Fruit fly (Drosophila melanogaster) whole organism: Measurements from ENCODE around the gene CG15201.

Experiments
- CG8478 ChIP-seq: fragments of >200 bp; optimal IDR thresholded peaks from 2 replicates; lab custom pipeline; 2018; ENCODE audit warnings: inconsistent platforms
- Dll ChIP-seq: fragments of >200 bp; optimal IDR thresholded peaks from 2 replicates; lab custom pipeline; 2017
- EcR ChIP-seq, 2 experiments: fragments of >200 bp; optimal IDR thresholded peaks; 2 replicates each; lab custom pipeline; 2017; ENCODE audit warnings: missing biosample characterization in 2 of 2, missing genetic modification characterization in 2 of 2, missing genetic modification reagents in 2 of 2
- pan ChIP-seq: fragments of >200 bp; optimal IDR thresholded peaks from 2 replicates; lab custom pipeline; 2017
- psq ChIP-seq: fragments of >200 bp; optimal IDR thresholded peaks from 2 replicates; lab custom pipeline; 2017
- usp ChIP-seq: fragments of >200 bp; optimal IDR thresholded peaks from 2 replicates; lab custom pipeline; 2017; ENCODE audit warnings: missing biosample characterization, missing genetic modification characterization, mixed read lengths

The CG15201 gene

dm6 chrX:11135840-11136586 lies 7.9 kb upstream of the CG15201 start:
- TF ChIP-seq CG8478 (no peak), pan (lab: Kevin White, UChicago) (no peak), usp (GFP tag; lab: Kevin White, UChicago) (no peak), psq (lab: Kevin White, UChicago) (no peak), EcR (GFP tag; optimal IDR thresholded peaks at IDR 0.05; lab: Kevin White, UChicago) (no peak), Dll (lab: Kevin White, UChicago) (no peak)

dm6 chrX:11136587-11137512 lies 7.1 kb upstream of the CG15201 start, which contains the start of gene Klp10A:
TSS of gene Klp10A (minus strand) at chrX:11137118.
- TF ChIP-seq CG8478 (no peak), EcR (GFP tag; optimal IDR thresholded peaks at IDR 0.05; lab: Kevin White, UChicago) (no peak), Dll (lab: Kevin White, UChicago) (no peak), pan (lab: Kevin White, UChicago) (no peak), psq (lab: Kevin White, UChicago) (no peak), usp (GFP tag; lab: Kevin White, UChicago) (no peak)

- TF ChIP-seq Dll (lab: Kevin White, UChicago) = no peak
- no peak for TF ChIP-seq pan (lab: Kevin White, UChicago)
- TF ChIP-seq EcR (GFP tag; optimal IDR thresholded peaks at IDR 0.05; lab: Kevin White, UChicago) = no peak
- no peak for TF ChIP-seq CG8478
- TF ChIP-seq psq (lab: Kevin White, UChicago) = no peak
- no peak for TF ChIP-seq usp (GFP tag; lab: Kevin White, UChicago)
These were observed 6.2 kb upstream of the CG15201 start, which contains the start of gene CDK2AP1 for dm6 chrX:11137566-11138186. TSS of gene CDK2AP1 (plus strand) at chrX:11137859.

- no peak for TF ChIP-seq CG8478
- TF ChIP-seq Dll (lab: Kevin White, UChicago) = no peak
- TF ChIP-seq psq (lab: Kevin White, UChicago) = no peak
- no peak for TF ChIP-seq usp (GFP tag; lab: Kevin White, UChicago)
- TF ChIP-seq pan (lab: Kevin White, UChicago) = no peak
- no peak for TF ChIP-seq EcR (GFP tag; optimal IDR thresholded peaks at IDR 0.05; lab: Kevin White, UChicago)
These were observed 3.8 kb upstream of the CG15201 start, which contains the start of gene ssp7 for dm6 chrX:11140163-11140562. TSS of gene ssp7 (minus strand) at chrX:11140263.

- no peak for TF ChIP-seq usp (GFP tag; lab: Kevin White, UChicago)
- TF ChIP-seq CG8478 = no peak
- no peak for TF ChIP-seq EcR (GFP tag; optimal IDR thresholded peaks at IDR 0.05; lab: Kevin White, UChicago)
- no peak for TF ChIP-seq psq (lab: Kevin White, UChicago)
- no peak for TF ChIP-seq Dll (lab: Kevin White, UChicago)
- TF ChIP-seq pan (lab: Kevin White, UChicago) = no peak
These were observed 1.9 kb upstream of the CG15201 start, which contains the start of the genes CG15199 and CG15202 for dm6 chrX:11141785-11142591. TSS of gene CG15199 (minus strand) at chrX:11141835. TSS of gene CG15202 (plus strand) at chrX:11142541.

- TF ChIP-seq usp (GFP tag; lab: Kevin White, UChicago) (no peak), CG8478 (no peak), Dll (lab: Kevin White, UChicago) (no peak), psq (lab: Kevin White, UChicago) (no peak), pan (lab: Kevin White, UChicago) (no peak), EcR (GFP tag; optimal IDR thresholded peaks at IDR 0.05; lab: Kevin White, UChicago) (no peak)
These were observed 655 bp downstream of the CG15201 start for dm6 chrX:11144575-11144974.

dm6 chrX:11146598-11147176 lies 2.8 kb downstream of the CG15201 start:
- TF ChIP-seq pan (lab: Kevin White, UChicago) = no peak
- TF ChIP-seq CG8478 = no peak
- TF ChIP-seq usp (GFP tag; lab: Kevin White, UChicago) = no peak
- TF ChIP-seq EcR (GFP tag; optimal IDR thresholded peaks at IDR 0.05; lab: Kevin White, UChicago) = no peak
- TF ChIP-seq Dll (lab: Kevin White, UChicago) = no peak
- no peak for TF ChIP-seq psq (lab: Kevin White, UChicago)

dm6 chrX:11147553-11148067 lies 3.7 kb downstream of the CG15201 start:
- TF ChIP-seq Dll (lab: Kevin White, UChicago) (no peak), CG8478 (no peak), psq (lab: Kevin White, UChicago) (no peak), pan (lab: Kevin White, UChicago) (no peak), EcR (GFP tag; optimal IDR thresholded peaks at IDR 0.05; lab: Kevin White, UChicago) (no peak), usp (GFP tag; lab: Kevin White, UChicago) (no peak)

dm6 chrX:11148272-11148835 lies 4.4 kb downstream of the CG15201 start, which contains the start of gene Ran:
TSS of gene Ran (minus strand) at chrX:11148716.
- TF ChIP-seq EcR (GFP tag; optimal IDR thresholded peaks at IDR 0.05; lab: Kevin White, UChicago) (no peak), pan (lab: Kevin White, UChicago) (no peak), CG8478 (no peak), usp (GFP tag; lab: Kevin White, UChicago) (no peak), Dll (lab: Kevin White, UChicago) (no peak), psq (lab: Kevin White, UChicago) (no peak)
